Worm (Caenorhabditis elegans) whole organism, early embryonic: ENCODE results near the gene cest-17.

Experiments
- ama-1 ChIP-seq: fragments of 150-350 bp; optimal IDR thresholded peaks from 2 replicates; lab custom pipeline; 2014
- flt-1 ChIP-seq: fragments of 200-800 bp; sonication (Bioruptor generic); IDR thresholded peaks from 2 replicates; pipeline ENCODE4 v1.3.6; 2022; ENCODE audit warnings: missing genetic modification characterization, missing compliant biosample characterization
- hnd-1 ChIP-seq: sonication (generic microtip); optimal IDR thresholded peaks from 2 replicates; lab custom pipeline; 2016; ENCODE audit warnings: missing genetic modification characterization, missing compliant biosample characterization
- scrt-1 ChIP-seq: fragments of 200-800 bp; sonication (Bioruptor generic); IDR thresholded peaks from 2 replicates; pipeline ENCODE4 v1.3.6; 2022; ENCODE audit warnings: missing genetic modification characterization, missing compliant biosample characterization
- tbx-11 ChIP-seq: fragments of 200-800 bp; sonication (Bioruptor generic); IDR thresholded peaks from 2 replicates; pipeline ENCODE4 v1.3.6; 2022; ENCODE audit warnings: missing genetic modification characterization, missing compliant biosample characterization

ce11 chrV:8178914-8179542 is 24.1 kb upstream of the cest-17 start, which contains the start of gene srp-7:
- TF ChIP-seq ama-1 (lab: Kevin White, UChicago) (no peak), hnd-1 (no peak), scrt-1 (GFP tag; lab: Robert Waterston, UW) (peak; percentile 36; the same call in 1 of the 2 replicates), tbx-11 (GFP tag; lab: Robert Waterston, UW) (no peak), flt-1 (GFP tag; lab: Robert Waterston, UW) (no peak)
